Fruit fly (Drosophila melanogaster) whole organism, pupa: ENCODE results near the gene CHMP2B.

ENCODE experiments used
- CG10348 ChIP-seq: fragments of 200-800 bp; sonication (Bioruptor generic); IDR thresholded peaks from 2 replicates; pipeline ENCODE4 v1.3.6; 2022; ENCODE audit warnings: missing biosample characterization, missing genetic modification characterization
- CG12605 ChIP-seq: fragments of 200-800 bp; sonication (Bioruptor generic); IDR thresholded peaks from 2 replicates; pipeline ENCODE4 v1.3.6; 2022; ENCODE audit warnings: missing biosample characterization, missing genetic modification characterization
- CG13204 ChIP-seq: fragments of 200-800 bp; sonication (Bioruptor generic); optimal IDR thresholded peaks from 2 replicates; lab custom pipeline; 2018; ENCODE audit warnings: missing biosample characterization, mild to moderate bottlenecking, missing genetic modification characterization, moderate library complexity
- CG14655 ChIP-seq: fragments of 200-800 bp; sonication (Bioruptor generic); optimal IDR thresholded peaks from 3 replicates; lab custom pipeline; 2017; ENCODE audit warnings: mild to moderate bottlenecking, missing biosample characterization, missing genetic modification reagents, missing genetic modification characterization
- CG15710 ChIP-seq: fragments of 200-800 bp; sonication (Bioruptor generic); optimal IDR thresholded peaks from 2 replicates; lab custom pipeline; 2018; ENCODE audit warnings: missing biosample characterization, mild to moderate bottlenecking, missing genetic modification characterization, moderate library complexity
- CG17806 ChIP-seq: fragments of 200-800 bp; sonication (Bioruptor generic); optimal IDR thresholded peaks from 2 replicates; lab custom pipeline; 2018; ENCODE audit warnings: missing biosample characterization, mild to moderate bottlenecking, missing genetic modification characterization, moderate library complexity
- CG32121 ChIP-seq: fragments of 200-800 bp; sonication (Bioruptor generic); IDR thresholded peaks from 2 replicates; pipeline ENCODE4 v1.3.6; 2022; ENCODE audit warnings: missing biosample characterization, missing genetic modification characterization
- CG34367 ChIP-seq: fragments of 200-800 bp; sonication (Bioruptor generic); optimal IDR thresholded peaks from 2 replicates; lab custom pipeline; 2018; ENCODE audit warnings: missing biosample characterization, mild to moderate bottlenecking, missing genetic modification characterization
- CG4496 ChIP-seq: fragments of 200-800 bp; sonication (Bioruptor generic); IDR thresholded peaks from 3 replicates; pipeline ENCODE4 v1.3.6; 2022; ENCODE audit warnings: missing biosample characterization, missing genetic modification characterization
- CG8159 ChIP-seq: fragments of 200-800 bp; sonication (Bioruptor generic); optimal IDR thresholded peaks from 3 replicates; lab custom pipeline; 2018; ENCODE audit warnings: missing biosample characterization, mild to moderate bottlenecking, missing genetic modification characterization, moderate library complexity
- CG8301 ChIP-seq: fragments of 200-800 bp; sonication (Bioruptor generic); optimal IDR thresholded peaks from 2 replicates; lab custom pipeline; 2018; ENCODE audit warnings: missing biosample characterization, mild to moderate bottlenecking, missing genetic modification characterization
- CG9948 ChIP-seq: fragments of 200-800 bp; sonication (Bioruptor generic); optimal IDR thresholded peaks from 2 replicates; lab custom pipeline; 2018; ENCODE audit warnings: missing biosample characterization, mild to moderate bottlenecking, missing genetic modification characterization, moderate library complexity
- D1 ChIP-seq: fragments of 200-800 bp; sonication (Bioruptor generic); optimal IDR thresholded peaks from 2 replicates; lab custom pipeline; 2018; ENCODE audit warnings: missing biosample characterization, mild to moderate bottlenecking, missing genetic modification characterization, moderate library complexity
- EcR ChIP-seq: fragments of 200-800 bp; sonication (Bioruptor generic); optimal IDR thresholded peaks from 3 replicates; lab custom pipeline; 2019; ENCODE audit warnings: missing biosample characterization, missing genetic modification characterization, mild to moderate bottlenecking, moderate library complexity, missing genetic modification reagents
- Ets98B ChIP-seq: fragments of 200-800 bp; sonication (Bioruptor generic); IDR thresholded peaks from 2 replicates; pipeline ENCODE4 v1.3.6; 2022; ENCODE audit warnings: missing biosample characterization, missing genetic modification characterization
- Pif1A ChIP-seq: fragments of 200-800 bp; sonication (Bioruptor generic); optimal IDR thresholded peaks from 3 replicates; lab custom pipeline; 2016; ENCODE audit warnings: missing biosample characterization, missing genetic modification characterization
- Pif1B ChIP-seq: fragments of 200-800 bp; sonication (Bioruptor generic); optimal IDR thresholded peaks from 3 replicates; lab custom pipeline; 2016; ENCODE audit warnings: missing biosample characterization, missing genetic modification characterization
- Snoo ChIP-seq: fragments of 200-800 bp; sonication (Bioruptor generic); optimal IDR thresholded peaks from 3 replicates; lab custom pipeline; 2017; ENCODE audit warnings: missing biosample characterization, mild to moderate bottlenecking, missing genetic modification characterization, inconsistent platforms
- fd96Ca ChIP-seq: fragments of 200-800 bp; sonication (Bioruptor generic); IDR thresholded peaks from 3 replicates; pipeline ENCODE4 v1.3.6; 2022; ENCODE audit warnings: missing biosample characterization, missing genetic modification characterization
- gl ChIP-seq: fragments of 200-800 bp; sonication (Bioruptor generic); optimal IDR thresholded peaks from 2 replicates; lab custom pipeline; 2018; ENCODE audit warnings: missing biosample characterization, mild to moderate bottlenecking, missing genetic modification characterization
- rn ChIP-seq: fragments of 200-800 bp; sonication (Bioruptor generic); IDR thresholded peaks from 2 replicates; pipeline ENCODE4 v1.3.6; 2022; ENCODE audit warnings: missing biosample characterization, missing genetic modification characterization

CHMP2B gene

dm6 chr3L:5172470-5172869 lies 33.1 kb downstream of the CHMP2B start:
- no peak for TF ChIP-seq CG9948 (tag; lab: Kevin White, UChicago)
- no peak for TF ChIP-seq Ets98B (GFP tag; lab: Robert Waterston, UW)
- TF ChIP-seq EcR (GFP tag; lab: Kevin White, UChicago), result no peak
- TF ChIP-seq Pif1A (GFP tag; lab: Kevin White, UChicago), result no peak
- TF ChIP-seq fd96Ca (GFP tag; lab: Robert Waterston, UW), result no peak
- TF ChIP-seq CG13204 (GFP tag; lab: Kevin White, UChicago), result no peak
- TF ChIP-seq D1 (tag; lab: Kevin White, UChicago), result no peak
- TF ChIP-seq CG10348 (GFP tag; lab: Robert Waterston, UW), result no peak
- TF ChIP-seq CG8301, result no peak
- TF ChIP-seq Pif1B (GFP tag; lab: Kevin White, UChicago), result no peak
- TF ChIP-seq gl (tag; lab: Kevin White, UChicago), result no peak
- no peak for TF ChIP-seq CG17806 (tag; lab: Kevin White, UChicago)
- TF ChIP-seq CG8159 (tag; lab: Kevin White, UChicago), result no peak

dm6 chr3L:5176071-5176470 lies 36.7 kb downstream of the CHMP2B start:
- TF ChIP-seq CG4496 (GFP tag; lab: Robert Waterston, UW), result 0 out of 3 replicates have a peak, but pooled peaks have one; percentile 14
- TF ChIP-seq Pif1A (GFP tag; lab: Kevin White, UChicago), result no peak
- TF ChIP-seq Snoo (tag; lab: Kevin White, UChicago), result no peak
- peak; percentile 58 for TF ChIP-seq EcR (GFP tag; lab: Kevin White, UChicago)
- TF ChIP-seq CG32121 (GFP tag; lab: Robert Waterston, UW), result no peak
- no peak for TF ChIP-seq CG8159 (tag; lab: Kevin White, UChicago)
- TF ChIP-seq CG13204 (GFP tag; lab: Kevin White, UChicago), result peak; percentile 17
- TF ChIP-seq CG17806 (tag; lab: Kevin White, UChicago), result no peak
- TF ChIP-seq CG15710 (tag; lab: Kevin White, UChicago), result no peak
- no peak for TF ChIP-seq CG8301
- TF ChIP-seq D1 (tag; lab: Kevin White, UChicago), result no peak
- no peak for TF ChIP-seq fd96Ca (GFP tag; lab: Robert Waterston, UW)
- TF ChIP-seq CG10348 (GFP tag; lab: Robert Waterston, UW), result no peak
- no peak for TF ChIP-seq Ets98B (GFP tag; lab: Robert Waterston, UW)
- TF ChIP-seq gl (tag; lab: Kevin White, UChicago), result no peak
- TF ChIP-seq CG12605, result no peak
- TF ChIP-seq CG14655 (GFP tag; lab: Kevin White, UChicago), result peak; percentile 20
- TF ChIP-seq CG34367 (tag; lab: Kevin White, UChicago), result no peak
- TF ChIP-seq rn (GFP tag; lab: Robert Waterston, UW), result no peak
- no peak for TF ChIP-seq Pif1B (GFP tag; lab: Kevin White, UChicago)
- no peak for TF ChIP-seq CG9948 (tag; lab: Kevin White, UChicago)

DNA sequence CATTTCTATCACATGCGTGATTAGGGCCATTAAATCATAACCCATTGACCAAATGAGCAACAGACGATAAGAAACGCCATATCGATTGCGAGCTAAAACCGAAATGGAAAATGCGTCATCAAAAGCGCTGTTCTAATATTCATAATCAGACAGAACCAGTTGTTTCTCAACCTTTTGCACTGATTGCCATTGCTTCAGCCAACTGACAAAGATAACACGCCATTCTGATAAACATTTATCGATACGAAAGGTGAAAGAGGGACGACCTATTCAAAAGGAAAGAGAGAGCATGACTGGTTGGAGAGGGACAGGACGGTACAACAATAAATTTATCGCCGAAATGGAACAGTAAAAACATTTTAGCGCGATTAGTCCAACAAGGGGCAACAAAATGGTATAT lies 37.4 kb downstream of the CHMP2B start:
- TF ChIP-seq CG34367 (tag; lab: Kevin White, UChicago) (no peak), rn (GFP tag; lab: Robert Waterston, UW) (no peak), D1 (tag; lab: Kevin White, UChicago) (no peak), CG13204 (GFP tag; lab: Kevin White, UChicago) (no peak), EcR (GFP tag; lab: Kevin White, UChicago) (peak; percentile 81), CG17806 (tag; lab: Kevin White, UChicago) (no peak)

dm6 chr3L:5178903-5179302 lies 39.5 kb downstream of the CHMP2B start:
- no peak for TF ChIP-seq Pif1B (GFP tag; lab: Kevin White, UChicago)
- no peak for TF ChIP-seq CG8301
- no peak for TF ChIP-seq CG17806 (tag; lab: Kevin White, UChicago)
- TF ChIP-seq CG4496 (GFP tag; lab: Robert Waterston, UW), result no peak
- TF ChIP-seq Pif1A (GFP tag; lab: Kevin White, UChicago), result no peak
- no peak for TF ChIP-seq CG14655 (GFP tag; lab: Kevin White, UChicago)
- no peak for TF ChIP-seq D1 (tag; lab: Kevin White, UChicago)
- no peak for TF ChIP-seq CG13204 (GFP tag; lab: Kevin White, UChicago)
- TF ChIP-seq CG34367 (tag; lab: Kevin White, UChicago), result no peak
- no peak for TF ChIP-seq CG12605
- no peak for TF ChIP-seq rn (GFP tag; lab: Robert Waterston, UW)
- TF ChIP-seq EcR (GFP tag; lab: Kevin White, UChicago), result no peak
- no peak for TF ChIP-seq CG10348 (GFP tag; lab: Robert Waterston, UW)
- no peak for TF ChIP-seq Snoo (tag; lab: Kevin White, UChicago)
- TF ChIP-seq fd96Ca (GFP tag; lab: Robert Waterston, UW), result no peak

dm6 chr3L:5180179-5180578 lies 40.8 kb downstream of the CHMP2B start:
- TF ChIP-seq CG8301 (no peak), CG34367 (tag; lab: Kevin White, UChicago) (no peak), D1 (tag; lab: Kevin White, UChicago) (no peak), CG10348 (GFP tag; lab: Robert Waterston, UW) (no peak), gl (tag; lab: Kevin White, UChicago) (no peak), CG17806 (tag; lab: Kevin White, UChicago) (no peak), CG15710 (tag; lab: Kevin White, UChicago) (no peak), CG4496 (GFP tag; lab: Robert Waterston, UW) (no peak), rn (GFP tag; lab: Robert Waterston, UW) (no peak), fd96Ca (GFP tag; lab: Robert Waterston, UW) (no peak), CG9948 (tag; lab: Kevin White, UChicago) (no peak)
